Worm (Caenorhabditis elegans): ENCODE results near the gene F31F6.2.

DNA sequence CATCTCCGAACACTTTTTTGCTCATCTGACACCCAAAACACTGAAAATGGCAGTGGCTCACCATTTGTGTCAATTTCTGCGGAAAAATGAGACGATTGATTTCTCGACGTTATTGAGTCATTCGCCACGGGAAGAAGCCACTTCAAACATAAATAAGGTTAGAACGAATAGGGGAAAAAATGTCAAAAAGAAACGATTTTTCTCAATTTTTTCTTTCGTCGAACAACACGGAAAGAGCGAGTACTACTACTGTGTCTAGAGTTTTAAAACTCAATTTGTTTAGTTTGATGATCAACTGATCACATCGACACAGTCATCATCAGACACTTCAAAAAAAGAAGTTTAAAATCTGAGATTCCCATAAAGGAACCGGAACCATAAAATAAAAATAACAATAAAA is 49.2 kb upstream of the F31F6.2 start:
- no peak for TF ChIP-seq F37B4.10 (GFP tag; IDR thresholded peaks at IDR 0.05)
- no peak for TF ChIP-seq hmg-20 (GFP tag; IDR thresholded peaks at IDR 0.05)
- TF ChIP-seq C17E4.6 (GFP tag; IDR thresholded peaks at IDR 0.05): no peak
- no peak for TF ChIP-seq F49E8.2 (tag; optimal IDR thresholded peaks at IDR 0.05; ENCODE audit: insufficient read depth)
